Fruit fly (Drosophila melanogaster): ENCODE measurements around the gene sty.
A peak's percentile ranks its signal among the peaks of the same experiment; 100 is the strongest.

The sty gene

dm6 chr3L:3432656-3433344 is 8.1 kb upstream of the sty start (continued):
- TF ChIP-seq CG10654 (GFP tag; optimal IDR thresholded peaks at IDR 0.05) (peak; percentile 58), ranshi (GFP tag; IDR thresholded peaks at IDR 0.05) (peak; percentile 84), Oaz (GFP tag; IDR thresholded peaks at IDR 0.05) (peak; percentile 81), fd102C (GFP tag; optimal IDR thresholded peaks at IDR 0.05) (no peak), sob (GFP tag; IDR thresholded peaks at IDR 0.05) (peak; percentile 87), CG2202 (tag; optimal IDR thresholded peaks at IDR 0.05) (peak; percentile 16), esg (GFP tag; conservative IDR thresholded peaks at IDR 0.05) (peak; percentile 86), Hsf (GFP tag; optimal IDR thresholded peaks at IDR 0.05) (peak; percentile 61), mam (GFP tag; optimal IDR thresholded peaks at IDR 0.05) (peak; percentile 54), CG10431 (GFP tag; optimal IDR thresholded peaks at IDR 0.05) (peak; percentile 10), CG8089 (GFP tag; optimal IDR thresholded peaks at IDR 0.05) (peak; percentile 36), CG33213 (GFP tag; optimal IDR thresholded peaks at IDR 0.05) (peak; percentile 21), sim (GFP tag; IDR thresholded peaks at IDR 0.05) (peak; percentile 44; the same call in 1 of the 2 replicates), Sox102F (GFP tag; optimal IDR thresholded peaks at IDR 0.05) (peak; percentile 91), knrl (GFP tag; IDR thresholded peaks at IDR 0.05; ENCODE audit: partially characterized antibody) (no peak), Six4 (GFP tag; optimal IDR thresholded peaks at IDR 0.05) (peak; percentile 58), CG12104 (GFP tag; optimal IDR thresholded peaks at IDR 0.05) (peak; percentile 77), zf30C (GFP tag; optimal IDR thresholded peaks at IDR 0.05) (peak; percentile 53), bbx (GFP tag; IDR thresholded peaks at IDR 0.05; ENCODE audit: partially characterized antibody) (no peak), chinmo (GFP tag; IDR thresholded peaks at IDR 0.05; ENCODE audit: partially characterized antibody) (peak; percentile 76; the same call in 1 of the 4 replicates), CG3065 (GFP tag; optimal IDR thresholded peaks at IDR 0.05) (peak; percentile 34), CG11696 (GFP tag; IDR thresholded peaks at IDR 0.05) (peak; percentile 74; the same call in 1 of the 2 replicates), CG6765 (GFP tag; optimal IDR thresholded peaks at IDR 0.05) (peak; percentile 65), Dp (GFP tag; optimal IDR thresholded peaks at IDR 0.05) (no peak), pb (GFP tag; optimal IDR thresholded peaks at IDR 0.05) (no peak), Bgb (GFP tag; IDR thresholded peaks at IDR 0.05; ENCODE audit: partially characterized antibody) (no peak), NC2α (GFP tag; optimal IDR thresholded peaks at IDR 0.05) (no peak), cad (GFP tag; optimal IDR thresholded peaks at IDR 0.05) (no peak), CG2116 (GFP tag; optimal IDR thresholded peaks at IDR 0.05) (peak; percentile 42), chif (GFP tag; optimal IDR thresholded peaks at IDR 0.05) (peak; percentile 45 to 60), HLH3B (GFP tag; IDR thresholded peaks at IDR 0.05) (peak; percentile 92), CG15073 (GFP tag; optimal IDR thresholded peaks at IDR 0.05) (peak; percentile 16), scrt (GFP tag; optimal IDR thresholded peaks at IDR 0.05) (peak; percentile 76), ERR (GFP tag; optimal IDR thresholded peaks at IDR 0.05) (no peak), Ssrp (tag; optimal IDR thresholded peaks at IDR 0.05) (peak; percentile 78), NC2β (GFP tag; optimal IDR thresholded peaks at IDR 0.05) (peak; percentile 24), dimm (GFP tag; IDR thresholded peaks at IDR 0.05) (peak; percentile 84), B-H1 (GFP tag; IDR thresholded peaks at IDR 0.05) (peak; percentile 78), CG2129 (GFP tag; IDR thresholded peaks at IDR 0.05; ENCODE audit: partially characterized antibody) (no peak), ftz-f1 (GFP tag; optimal IDR thresholded peaks at IDR 0.05) (peak; percentile 7), pan (optimal IDR thresholded peaks at IDR 0.05) (no peak), pan (GFP tag; optimal IDR thresholded peaks at IDR 0.05 in 1 of 2, IDR thresholded peaks at IDR 0.05 in 1 of 2) (peak in 1 of 2 experiments; percentile 88), emc (GFP tag; optimal IDR thresholded peaks at IDR 0.05) (no peak), dan (GFP tag; IDR thresholded peaks at IDR 0.05) (no peak), shn (GFP tag; optimal IDR thresholded peaks at IDR 0.05) (no peak), CG6689 (GFP tag; IDR thresholded peaks at IDR 0.05) (peak; percentile 81), nerfin-2 (GFP tag; IDR thresholded peaks at IDR 0.05; ENCODE audit: partially characterized antibody) (no peak), CG13894 (tag; optimal IDR thresholded peaks at IDR 0.05) (peak; percentile 55), Doc2 (GFP tag; IDR thresholded peaks at IDR 0.05) (no peak), Hr78 (GFP tag; optimal IDR thresholded peaks at IDR 0.05) (peak in 1 of 2 experiments; percentile 66)
